Fruit fly (Drosophila melanogaster) whole organism, embryonic: ENCODE data around the gene CG2059.

Experiments used
- Abd-B ChIP-seq: fragments of 200-800 bp; sonication (Bioruptor generic); optimal IDR thresholded peaks from 2 replicates; lab custom pipeline; 2018; ENCODE audit warnings: missing biosample characterization, mild to moderate bottlenecking, missing genetic modification characterization, moderate library complexity
- Atf-2 ChIP-seq: fragments of 200-800 bp; sonication (Bioruptor generic); optimal IDR thresholded peaks from 2 replicates; lab custom pipeline; 2016; ENCODE audit warnings: missing biosample characterization, missing genetic modification characterization
- BtbVII ChIP-seq: fragments of 200-800 bp; sonication (Bioruptor generic); optimal IDR thresholded peaks from 3 replicates; lab custom pipeline; 2017; ENCODE audit warnings: missing biosample characterization, mild to moderate bottlenecking, missing genetic modification characterization
- CG10267 ChIP-seq: fragments of 200-800 bp; sonication (Bioruptor generic); optimal IDR thresholded peaks from 2 replicates; lab custom pipeline; 2018; ENCODE audit warnings: missing biosample characterization, mild to moderate bottlenecking, missing genetic modification characterization, moderate library complexity
- CG11695 ChIP-seq: fragments of 200-800 bp; sonication (Bioruptor generic); IDR thresholded peaks from 3 replicates; pipeline ENCODE4 v1.3.6; 2022; ENCODE audit warnings: missing biosample characterization, missing genetic modification characterization
- CG12104 ChIP-seq: fragments of 200-800 bp; sonication (Bioruptor generic); optimal IDR thresholded peaks from 3 replicates; lab custom pipeline; 2016; ENCODE audit warnings: missing biosample characterization, missing genetic modification characterization
- CG1233 ChIP-seq: fragments of 200-800 bp; sonication (Bioruptor generic); optimal IDR thresholded peaks from 4 replicates; lab custom pipeline; 2018; ENCODE audit warnings: missing biosample characterization, mild to moderate bottlenecking, missing genetic modification characterization
- CG13287 ChIP-seq: fragments of 200-800 bp; sonication (Bioruptor generic); IDR thresholded peaks from 2 replicates; pipeline ENCODE4 v1.3.6; 2022; ENCODE audit warnings: missing biosample characterization, missing genetic modification characterization; ENCODE audit not compliant: partially characterized antibody
- CG13894 ChIP-seq: fragments of 200-800 bp; sonication (Bioruptor generic); optimal IDR thresholded peaks from 3 replicates; lab custom pipeline; 2018; ENCODE audit warnings: missing biosample characterization, mild to moderate bottlenecking, missing genetic modification characterization, moderate library complexity
- CG15479 ChIP-seq: fragments of 200-800 bp; sonication (Bioruptor generic); optimal IDR thresholded peaks from 3 replicates; lab custom pipeline; 2019; ENCODE audit warnings: missing biosample characterization, mild to moderate bottlenecking, missing genetic modification characterization, moderate library complexity
- CG17359 ChIP-seq: fragments of 200-800 bp; sonication (Bioruptor generic); optimal IDR thresholded peaks from 3 replicates; lab custom pipeline; 2018; ENCODE audit warnings: missing biosample characterization, mild to moderate bottlenecking, missing genetic modification characterization, moderate library complexity
- CG17385 ChIP-seq: fragments of 200-800 bp; sonication (Bioruptor generic); optimal IDR thresholded peaks from 3 replicates; lab custom pipeline; 2018; ENCODE audit warnings: missing biosample characterization, mild to moderate bottlenecking, missing genetic modification characterization
- CG18262 ChIP-seq: fragments of 200-800 bp; optimal IDR thresholded peaks from 3 replicates; lab custom pipeline; 2019; ENCODE audit warnings: missing biosample characterization, mild to moderate bottlenecking, missing genetic modification characterization, moderate library complexity
- CG31441 ChIP-seq: fragments of 200-800 bp; sonication (Bioruptor generic); IDR thresholded peaks from 2 replicates; pipeline ENCODE4 v1.3.6; 2022; ENCODE audit warnings: missing biosample characterization, missing genetic modification characterization
- CG32767 ChIP-seq: fragments of 200-800 bp; sonication (Bioruptor generic); IDR thresholded peaks from 2 replicates; pipeline ENCODE4 v1.3.6; 2022; ENCODE audit warnings: missing biosample characterization, missing genetic modification characterization
- CG3281 ChIP-seq: fragments of 200-800 bp; sonication (Bioruptor generic); optimal IDR thresholded peaks from 3 replicates; lab custom pipeline; 2017; ENCODE audit warnings: missing biosample characterization, mild to moderate bottlenecking, missing genetic modification characterization
- CG34376 ChIP-seq: fragments of 200-800 bp; sonication (Bioruptor generic); optimal IDR thresholded peaks from 2 replicates; lab custom pipeline; 2018; ENCODE audit warnings: missing biosample characterization, mild to moderate bottlenecking, missing genetic modification characterization
- CG4424 ChIP-seq: fragments of 200-800 bp; sonication (Bioruptor generic); optimal IDR thresholded peaks from 3 replicates; lab custom pipeline; 2016; ENCODE audit warnings: missing biosample characterization, missing genetic modification characterization
- CG6175 ChIP-seq: fragments of 200-800 bp; sonication (Bioruptor generic); IDR thresholded peaks from 3 replicates; pipeline ENCODE4 v1.3.6; 2022; ENCODE audit warnings: missing biosample characterization, missing genetic modification characterization
- CG6654 ChIP-seq: fragments of 200-800 bp; sonication (Bioruptor generic); optimal IDR thresholded peaks from 2 replicates; lab custom pipeline; 2017; ENCODE audit warnings: missing biosample characterization, mild to moderate bottlenecking, missing genetic modification characterization
- CG9437 ChIP-seq: fragments of 200-800 bp; sonication (Bioruptor generic); optimal IDR thresholded peaks from 2 replicates; lab custom pipeline; 2018; ENCODE audit warnings: missing biosample characterization, mild to moderate bottlenecking, missing genetic modification characterization
- CG9797 ChIP-seq: fragments of 200-800 bp; sonication (Bioruptor generic); optimal IDR thresholded peaks from 3 replicates; lab custom pipeline; 2018; ENCODE audit warnings: missing biosample characterization, mild to moderate bottlenecking, missing genetic modification characterization
- CG9876 ChIP-seq: fragments of 200-800 bp; sonication (Bioruptor generic); optimal IDR thresholded peaks from 2 replicates; lab custom pipeline; 2016; ENCODE audit warnings: missing biosample characterization, missing genetic modification characterization
- D ChIP-seq, 2 experiments: fragments of 200-800 bp in 1 of 2; fragments of >200 bp in 1 of 2; sonication (Bioruptor generic) in 1 of 2; optimal IDR thresholded peaks; 2 replicates in 1 of 2; 3 replicates in 1 of 2; lab custom pipeline; 2017; ENCODE audit warnings: mild to moderate bottlenecking in 1 of 2, missing biosample characterization in 1 of 2, missing genetic modification characterization in 1 of 2, missing genetic modification reagents in 1 of 2
- Dp ChIP-seq: fragments of 200-800 bp; sonication (Bioruptor generic); optimal IDR thresholded peaks from 2 replicates; lab custom pipeline; 2018; ENCODE audit warnings: missing biosample characterization, mild to moderate bottlenecking, missing genetic modification characterization, moderate library complexity
- Ets97D ChIP-seq: fragments of 200-800 bp; sonication (Bioruptor generic); optimal IDR thresholded peaks from 3 replicates; lab custom pipeline; 2016; ENCODE audit warnings: missing biosample characterization, missing genetic modification characterization
- HLH3B ChIP-seq: fragments of 200-800 bp; sonication (Bioruptor generic); IDR thresholded peaks from 2 replicates; pipeline ENCODE4 v1.3.6; 2022; ENCODE audit warnings: missing biosample characterization, missing genetic modification characterization
- MBD-R2 ChIP-seq: fragments of 200-800 bp; sonication (Bioruptor generic); IDR thresholded peaks from 2 replicates; pipeline ENCODE4 v1.3.6; 2022; ENCODE audit warnings: missing biosample characterization, missing genetic modification characterization
- Meics ChIP-seq: fragments of 200-800 bp; sonication (Bioruptor generic); optimal IDR thresholded peaks from 2 replicates; lab custom pipeline; 2017; ENCODE audit warnings: missing biosample characterization, mild to moderate bottlenecking, missing genetic modification characterization
- Nf-YA ChIP-seq: fragments of 200-800 bp; sonication (Bioruptor generic); IDR thresholded peaks from 2 replicates; pipeline ENCODE4 v1.3.6; 2022; ENCODE audit warnings: missing biosample characterization, missing genetic modification characterization
- Opbp ChIP-seq: fragments of 200-800 bp; sonication (Bioruptor generic); IDR thresholded peaks from 3 replicates; pipeline ENCODE4 v1.3.6; 2022; ENCODE audit warnings: missing biosample characterization, missing genetic modification characterization; ENCODE audit not compliant: partially characterized antibody
- Side ChIP-seq: fragments of 200-800 bp; sonication (Bioruptor generic); optimal IDR thresholded peaks from 2 replicates; lab custom pipeline; 2016; ENCODE audit warnings: missing biosample characterization, missing genetic modification characterization
- Sry-β ChIP-seq: fragments of 200-800 bp; sonication (Bioruptor generic); optimal IDR thresholded peaks from 2 replicates; lab custom pipeline; 2018; ENCODE audit warnings: missing biosample characterization, mild to moderate bottlenecking, missing genetic modification characterization, moderate library complexity
- aop ChIP-seq: fragments of 200-800 bp; sonication (Bioruptor generic); IDR thresholded peaks from 2 replicates; pipeline ENCODE4 v1.3.6; 2022; ENCODE audit warnings: missing biosample characterization, missing genetic modification characterization
- eve ChIP-seq, 2 experiments: fragments of >200 bp; optimal IDR thresholded peaks; 2 replicates each; lab custom pipeline; 2017; ENCODE audit warnings: missing biosample characterization in 2 of 2, missing genetic modification characterization in 2 of 2
- ftz-f1 ChIP-seq: fragments of 200-800 bp; sonication (Bioruptor generic); optimal IDR thresholded peaks from 2 replicates; lab custom pipeline; 2016; ENCODE audit warnings: missing biosample characterization, missing genetic modification characterization
- her ChIP-seq: fragments of 200-800 bp; sonication (Bioruptor generic); optimal IDR thresholded peaks from 2 replicates; lab custom pipeline; 2016; ENCODE audit warnings: missing biosample characterization, missing genetic modification characterization
- org-1 ChIP-seq: fragments of 200-800 bp; sonication (Bioruptor generic); optimal IDR thresholded peaks from 2 replicates; lab custom pipeline; 2017; ENCODE audit warnings: missing biosample characterization, missing genetic modification characterization
- pb ChIP-seq: fragments of 200-800 bp; sonication (Bioruptor generic); optimal IDR thresholded peaks from 3 replicates; lab custom pipeline; 2016; ENCODE audit warnings: missing biosample characterization, missing genetic modification characterization
- prd ChIP-seq, 3 experiments: fragments of >200 bp in 2 of 3; fragments of 200-800 bp in 1 of 3; sonication (Bioruptor generic) in 1 of 3; optimal IDR thresholded peaks in 2 of 3; IDR thresholded peaks in 1 of 3; 2 replicates in 2 of 3; 3 replicates in 1 of 3; pipeline versions ENCODE4 v1.3.6 to Lab custom; 2017 to 2022; ENCODE audit warnings: missing biosample characterization in 1 of 3, missing genetic modification characterization in 1 of 3
- pros ChIP-seq: fragments of 200-800 bp; sonication (Bioruptor generic); optimal IDR thresholded peaks from 3 replicates; lab custom pipeline; 2019; ENCODE audit warnings: missing biosample characterization, mild to moderate bottlenecking, missing genetic modification characterization, moderate library complexity
- pum ChIP-seq: fragments of 200-800 bp; sonication (Bioruptor generic); optimal IDR thresholded peaks from 2 replicates; lab custom pipeline; 2016; ENCODE audit warnings: missing biosample characterization, missing genetic modification characterization
- repo ChIP-seq: fragments of 200-800 bp; sonication (Bioruptor generic); optimal IDR thresholded peaks from 2 replicates; lab custom pipeline; 2016; ENCODE audit warnings: missing biosample characterization, missing genetic modification characterization
- rib ChIP-seq: fragments of 200-800 bp; sonication (Bioruptor generic); IDR thresholded peaks from 2 replicates; pipeline ENCODE4 v1.3.6; 2022; ENCODE audit warnings: missing biosample characterization, missing genetic modification characterization
- sisA ChIP-seq: fragments of 200-800 bp; sonication (Bioruptor generic); IDR thresholded peaks from 2 replicates; pipeline ENCODE4 v1.3.6; 2022; ENCODE audit warnings: missing biosample characterization, missing genetic modification characterization
- toy ChIP-seq: fragments of 200-800 bp; sonication (Bioruptor generic); IDR thresholded peaks from 2 replicates; pipeline ENCODE4 v1.3.6; 2022; ENCODE audit warnings: missing biosample characterization, missing genetic modification characterization
- unc-4 ChIP-seq: fragments of 200-800 bp; sonication (Bioruptor generic); IDR thresholded peaks from 2 replicates; pipeline ENCODE4 v1.3.6; 2022; ENCODE audit warnings: missing biosample characterization, missing genetic modification characterization; ENCODE audit not compliant: partially characterized antibody

The CG2059 gene

DNA sequence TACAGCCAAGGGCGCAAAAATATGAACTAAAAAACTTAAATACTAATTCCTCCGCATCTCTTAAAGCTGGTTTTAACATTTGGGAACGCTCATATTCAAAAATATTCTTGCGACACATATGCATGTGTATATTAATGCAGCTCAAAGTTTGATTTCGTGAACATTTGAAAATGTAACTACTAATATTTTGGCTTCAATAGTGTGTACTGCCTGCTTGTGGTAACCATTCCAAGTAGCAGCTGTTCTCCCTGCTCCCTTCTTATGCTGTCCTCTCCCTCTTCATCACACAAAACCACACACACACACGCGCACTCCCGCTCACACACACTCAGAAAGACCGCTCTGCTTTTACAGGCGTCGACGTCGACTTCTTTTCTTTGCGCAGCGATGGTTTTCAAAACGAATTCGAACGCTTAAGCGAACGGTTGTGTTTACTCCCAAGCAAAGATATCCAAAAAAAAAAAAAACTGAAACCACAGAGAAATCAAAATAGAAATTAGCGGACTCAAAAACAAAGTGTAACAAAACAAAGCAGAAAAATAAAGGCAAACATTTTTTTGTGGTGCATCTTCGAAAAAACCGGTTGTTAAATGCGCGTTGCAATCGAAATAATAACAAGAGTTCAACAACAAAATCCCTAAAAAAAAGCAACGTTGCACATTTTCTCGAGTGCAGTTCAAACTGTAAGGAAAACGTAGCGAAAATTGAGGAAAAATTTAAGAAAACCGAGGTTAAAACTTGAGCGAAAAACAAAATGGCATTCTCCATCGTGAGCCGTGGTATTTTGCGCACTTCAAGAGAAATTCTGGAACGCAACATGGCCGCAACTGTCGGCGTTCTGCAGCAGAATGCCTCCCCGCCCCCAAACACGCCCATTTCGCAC lies 51.0 kb downstream of the CG2059 start, which contains the start of gene CBP (continued):
- peak; percentile 97 for TF ChIP-seq Atf-2 (GFP tag; lab: Kevin White, UChicago)
- TF ChIP-seq CG18262 (tag; lab: Kevin White, UChicago), result peak; percentile 99
- peak; percentile 82; the same call in 2 of the 3 replicates for TF ChIP-seq CG6175 (GFP tag; lab: Robert Waterston, UW)
- TF ChIP-seq CG1233 (GFP tag; lab: Kevin White, UChicago), result peak; percentile 97
- TF ChIP-seq CG32767 (GFP tag; lab: Robert Waterston, UW), result peak; percentile 95
- peak; percentile 98 for TF ChIP-seq org-1
- peak; percentile 97 for TF ChIP-seq CG12104 (GFP tag; lab: Kevin White, UChicago)
- TF ChIP-seq Opbp (GFP tag; lab: Robert Waterston, UW), result 0 out of 3 replicates have a peak, but pooled peaks have one; percentile 31
- TF ChIP-seq MBD-R2 (GFP tag; lab: Robert Waterston, UW), result peak; percentile 81
- TF ChIP-seq HLH3B, result peak; percentile 96
- peak; percentile 26 for TF ChIP-seq Dp (GFP tag; lab: Kevin White, UChicago)
- peak; percentile 53 to 99 for TF ChIP-seq eve (GFP tag; optimal IDR thresholded peaks at IDR 0.05; lab: Kevin White, UChicago)
- peak; percentile 96 for TF ChIP-seq repo (GFP tag; lab: Kevin White, UChicago)
- peak; percentile 96 for TF ChIP-seq CG11695 (GFP tag; lab: Robert Waterston, UW)
- peak; percentile 98 for TF ChIP-seq pum (GFP tag; lab: Kevin White, UChicago)
- peak; percentile 91 for TF ChIP-seq pb
- TF ChIP-seq Sry-β (GFP tag; lab: Kevin White, UChicago), result peak; percentile 79
- TF ChIP-seq CG3281, result peak; percentile 96
- TF ChIP-seq pros (GFP tag; lab: Kevin White, UChicago), result peak; percentile 99
- peak; percentile 93 for TF ChIP-seq CG13894 (tag; lab: Kevin White, UChicago)
- TF ChIP-seq Nf-YA (GFP tag; lab: Robert Waterston, UW), result peak; percentile 90
- peak; percentile 50 for TF ChIP-seq CG9797 (GFP tag; lab: Kevin White, UChicago)
- TF ChIP-seq unc-4 (GFP tag; lab: Robert Waterston, UW), result 0 out of 2 replicates have a peak, but pooled peaks have one; percentile 16
- TF ChIP-seq Ets97D (GFP tag; lab: Kevin White, UChicago), result peak; percentile 81
- peak; percentile 95 for TF ChIP-seq sisA (GFP tag; lab: Robert Waterston, UW)
- peak; percentile 95 for TF ChIP-seq CG31441 (GFP tag; lab: Robert Waterston, UW)
- peak; percentile 69 for TF ChIP-seq ftz-f1 (GFP tag; lab: Kevin White, UChicago)
- TF ChIP-seq prd (optimal IDR thresholded peaks at IDR 0.05; lab: Kevin White, UChicago), result no peak
- peak; percentile 97 for TF ChIP-seq prd (GFP tag; IDR thresholded peaks at IDR 0.05; lab: Robert Waterston, UW)
- TF ChIP-seq D (optimal IDR thresholded peaks at IDR 0.05; lab: Kevin White, UChicago), result no peak
- TF ChIP-seq D (GFP tag; optimal IDR thresholded peaks at IDR 0.05; lab: Kevin White, UChicago), result peak; percentile 99
- peak; percentile 97 for TF ChIP-seq CG17385
- TF ChIP-seq Side (GFP tag; lab: Kevin White, UChicago), result peak; percentile 98
- TF ChIP-seq CG6654 (GFP tag; lab: Kevin White, UChicago), result peak; percentile 87
- peak; percentile 95 for TF ChIP-seq Abd-B (GFP tag; lab: Kevin White, UChicago)
- TF ChIP-seq Meics (GFP tag; lab: Kevin White, UChicago), result peak; percentile 96
- peak; percentile 95 for TF ChIP-seq her
- TF ChIP-seq CG9437 (GFP tag; lab: Kevin White, UChicago), result peak; percentile 91
- TF ChIP-seq CG17359 (tag; lab: Kevin White, UChicago), result peak; percentile 99
- TF ChIP-seq CG10267 (tag; lab: Kevin White, UChicago), result peak; percentile 95
- TF ChIP-seq aop (GFP tag; lab: Robert Waterston, UW), result peak; percentile 89
- peak; percentile 91 for TF ChIP-seq CG34376
- TF ChIP-seq CG4424 (GFP tag; lab: Kevin White, UChicago), result peak; percentile 98
- peak; percentile 96 for TF ChIP-seq BtbVII (GFP tag; lab: Kevin White, UChicago)
- TF ChIP-seq toy (GFP tag; lab: Robert Waterston, UW), result peak; percentile 80
- TF ChIP-seq rib (GFP tag; lab: Robert Waterston, UW), result no peak; the same call in none of the 2 replicates
- TF ChIP-seq CG15479 (GFP tag; lab: Kevin White, UChicago), result peak; percentile 74
- TF ChIP-seq CG9876 (GFP tag; lab: Kevin White, UChicago), result peak; percentile 90
- TF ChIP-seq CG13287 (GFP tag; lab: Robert Waterston, UW), result no peak
